Worm (Caenorhabditis elegans) whole organism, L4 larva: ENCODE results near the gene ref-2.
A peak's percentile ranks its signal among the peaks of the same experiment; 100 is the strongest.

Experiments used
- D1046.2 ChIP-seq: fragments of 200-800 bp; sonication (Bioruptor generic); IDR thresholded peaks from 2 replicates; pipeline ENCODE4 v1.3.6; 2022; ENCODE audit warnings: missing genetic modification characterization, missing compliant biosample characterization
- F44E2.7 ChIP-seq: fragments of 200-800 bp; sonication (Bioruptor generic); IDR thresholded peaks from 2 replicates; pipeline ENCODE4 v2.1.2; 2022; ENCODE audit warnings: missing genetic modification characterization, missing compliant biosample characterization
- R02D3.7 ChIP-seq: fragments of 150-350 bp; sonication (generic microtip); optimal IDR thresholded peaks from 3 replicates; lab custom pipeline; 2014; ENCODE audit warnings: missing biosample characterization, missing genetic modification characterization
- T26A8.4 ChIP-seq: fragments of 200-800 bp; sonication (Bioruptor generic); IDR thresholded peaks from 2 replicates; pipeline ENCODE4 v1.3.6; 2022; ENCODE audit warnings: missing genetic modification characterization, missing compliant biosample characterization
- aha-1 ChIP-seq: fragments of 150-350 bp; peaks from one replicate; lab custom pipeline; 2014; ENCODE audit warnings: missing biosample characterization, missing genetic modification characterization
- ceh-82 ChIP-seq: sonication (generic microtip); optimal IDR thresholded peaks from 2 replicates; lab custom pipeline; 2017; ENCODE audit warnings: missing biosample characterization, missing genetic modification characterization
- ces-1 ChIP-seq: fragments of 150-350 bp; sonication (generic microtip); optimal IDR thresholded peaks from 4 replicates; lab custom pipeline; 2014; ENCODE audit warnings: missing biosample characterization, missing genetic modification reagents, missing genetic modification characterization
- dmd-6 ChIP-seq: fragments of 200-800 bp; sonication (Bioruptor generic); IDR thresholded peaks from 2 replicates; pipeline ENCODE4 v1.3.6; 2022; ENCODE audit warnings: missing genetic modification reagents, missing genetic modification characterization, missing compliant biosample characterization
- dmd-8 ChIP-seq: fragments of 200-800 bp; sonication (Bioruptor generic); IDR thresholded peaks from 2 replicates; pipeline ENCODE4 v1.3.6; 2022; ENCODE audit warnings: missing genetic modification characterization, missing compliant biosample characterization
- dmd-9 ChIP-seq: fragments of 200-800 bp; sonication (Bioruptor generic); IDR thresholded peaks from 2 replicates; pipeline ENCODE4 v1.3.6; 2022; ENCODE audit warnings: missing genetic modification reagents, missing genetic modification characterization, missing compliant biosample characterization
- dpl-1 ChIP-seq: fragments of 150-350 bp; optimal IDR thresholded peaks from 2 replicates; lab custom pipeline; 2014; ENCODE audit warnings: missing biosample characterization, missing genetic modification reagents, missing genetic modification characterization
- dve-1 ChIP-seq: sonication (generic microtip); optimal IDR thresholded peaks from 2 replicates; lab custom pipeline; 2017; ENCODE audit warnings: antibody characterized with exemption, mild to moderate bottlenecking, missing genetic modification characterization, missing compliant biosample characterization; ENCODE audit not compliant: insufficient read depth
- fos-1 ChIP-seq: fragments of 150-350 bp; optimal IDR thresholded peaks from 2 replicates; lab custom pipeline; 2014; ENCODE audit warnings: missing biosample characterization, missing genetic modification characterization
- hmg-1.1 ChIP-seq: fragments of 200-800 bp; sonication (Bioruptor generic); IDR thresholded peaks from 2 replicates; pipeline ENCODE4 v1.3.6; 2022; ENCODE audit warnings: missing genetic modification reagents, missing genetic modification characterization, missing compliant biosample characterization
- lin-38 ChIP-seq: fragments of 200-800 bp; sonication (Bioruptor generic); IDR thresholded peaks from 2 replicates; pipeline ENCODE4 v1.3.6; 2022; ENCODE audit warnings: missing genetic modification reagents, missing genetic modification characterization, missing compliant biosample characterization
- madf-5 ChIP-seq, 2 experiments: fragments of 200-800 bp; sonication (Bioruptor generic); IDR thresholded peaks; 2 replicates each; pipeline ENCODE4 v1.3.6; 2022; ENCODE audit warnings: missing compliant biosample characterization in 2 of 2, missing genetic modification characterization in 2 of 2
- mdt-29 ChIP-seq: fragments of 200-800 bp; sonication (Bioruptor generic); IDR thresholded peaks from 2 replicates; pipeline ENCODE4 v1.3.6; 2022; ENCODE audit warnings: missing genetic modification reagents, missing genetic modification characterization, missing compliant biosample characterization
- nhr-10 ChIP-seq: fragments of 150-350 bp; optimal IDR thresholded peaks from 2 replicates; lab custom pipeline; 2014; ENCODE audit warnings: missing biosample characterization, missing genetic modification characterization
- nhr-11 ChIP-seq: fragments of 150-350 bp; optimal IDR thresholded peaks from 2 replicates; lab custom pipeline; 2014; ENCODE audit warnings: missing biosample characterization, missing genetic modification characterization
- nhr-48 ChIP-seq: sonication (generic microtip); optimal IDR thresholded peaks from 2 replicates; lab custom pipeline; 2016; ENCODE audit warnings: mild to moderate bottlenecking, missing genetic modification characterization, missing compliant biosample characterization
- nhr-76 ChIP-seq: fragments of 150-350 bp; optimal IDR thresholded peaks from 2 replicates; lab custom pipeline; 2014; ENCODE audit warnings: missing biosample characterization, missing genetic modification characterization
- pha-4 ChIP-seq, 2 experiments: fragments of 150-350 bp in 1 of 2; fragments of 200-800 bp in 1 of 2; sonication (Bioruptor generic) in 1 of 2; IDR thresholded peaks in 1 of 2; optimal IDR thresholded peaks in 1 of 2; 2 replicates each; pipeline versions ENCODE4 v1.3.6 to Lab custom; 2014 to 2022; ENCODE audit warnings: missing genetic modification characterization in 2 of 2, missing genetic modification reagents in 2 of 2, missing biosample characterization in 1 of 2, missing compliant biosample characterization in 1 of 2
- php-3 ChIP-seq: fragments of 200-800 bp; sonication (Bioruptor generic); IDR thresholded peaks from 2 replicates; pipeline ENCODE4 v1.3.6; 2022; ENCODE audit warnings: missing genetic modification reagents, missing genetic modification characterization, missing compliant biosample characterization
- pqm-1 ChIP-seq: sonication (generic microtip); optimal IDR thresholded peaks from 2 replicates; lab custom pipeline; 2017; ENCODE audit warnings: missing biosample characterization, missing genetic modification characterization
- set-16 ChIP-seq: fragments of 200-800 bp; sonication (Bioruptor generic); IDR thresholded peaks from 2 replicates; pipeline ENCODE4 v1.3.6; 2022; ENCODE audit warnings: missing genetic modification reagents, missing genetic modification characterization, missing compliant biosample characterization
- skn-1 ChIP-seq: fragments of 150-350 bp; optimal IDR thresholded peaks from 2 replicates; lab custom pipeline; 2014; ENCODE audit warnings: missing biosample characterization, missing genetic modification characterization
- snpc-4 ChIP-seq: fragments of 150-350 bp; optimal IDR thresholded peaks from 2 replicates; lab custom pipeline; 2014; ENCODE audit warnings: missing biosample characterization, missing genetic modification characterization
- tra-1 ChIP-seq: fragments of 200-800 bp; sonication (Bioruptor generic); IDR thresholded peaks from 2 replicates; pipeline ENCODE4 v1.3.6; 2022; ENCODE audit warnings: missing genetic modification reagents, missing genetic modification characterization, missing compliant biosample characterization
- unc-62 ChIP-seq, 3 experiments: fragments of 150-350 bp in 1 of 3; sonication (generic microtip); optimal IDR thresholded peaks in 2 of 3; peaks in 1 of 3; 1 replicate in 1 of 3; 2 replicates in 2 of 3; lab custom pipeline; 2014 to 2017; ENCODE audit warnings: missing biosample characterization in 3 of 3, missing genetic modification characterization in 3 of 3, missing genetic modification reagents in 3 of 3, missing genotype in 1 of 3
- zag-1 ChIP-seq: fragments of 150-350 bp; optimal IDR thresholded peaks from 2 replicates; lab custom pipeline; 2014; ENCODE audit warnings: missing biosample characterization, missing genetic modification characterization
- zfp-3 ChIP-seq: fragments of 200-800 bp; sonication (Bioruptor generic); conservative IDR thresholded peaks from 2 replicates; pipeline ENCODE4 v1.3.6; 2022; ENCODE audit warnings: missing genetic modification reagents, missing genetic modification characterization, missing compliant biosample characterization
- zip-11 ChIP-seq: fragments of 200-800 bp; sonication (Bioruptor generic); IDR thresholded peaks from 2 replicates; pipeline ENCODE4 v1.3.6; 2022; ENCODE audit warnings: missing genetic modification characterization, missing compliant biosample characterization
- ztf-11 ChIP-seq: fragments of 150-350 bp; optimal IDR thresholded peaks from 2 replicates; lab custom pipeline; 2014; ENCODE audit warnings: missing biosample characterization, missing genetic modification characterization

ref-2 gene

ce11 chrX:7727601-7728000 is 16.4 kb upstream of the ref-2 start, which contains the start of gene vit-1:
Gene vit-1, plus strand, starts transcription at chrX:7727889.
- peak; percentile 1 for TF ChIP-seq nhr-48
- no peak for TF ChIP-seq mdt-29 (GFP tag; lab: Robert Waterston, UW)
- peak; percentile 67; the same call in 1 of the 2 replicates for TF ChIP-seq tra-1
- peak; percentile 85 for TF ChIP-seq dmd-6 (GFP tag; lab: Robert Waterston, UW)
- TF ChIP-seq zip-11 (GFP tag; lab: Robert Waterston, UW) = no peak
- no peak for TF ChIP-seq ceh-82
- TF ChIP-seq, all 104 proteins: peak for 3

ce11 chrX:7733571-7733970 is 10.5 kb upstream of the ref-2 start:
- no peak for TF ChIP-seq ces-1 (GFP tag; lab: Kevin White, UChicago)
- TF ChIP-seq zfp-3 (GFP tag; lab: Robert Waterston, UW) = 0 out of 2 replicates have a peak, but pooled peaks have one; percentile 51

ce11 chrX:7736171-7736570 is 7.9 kb upstream of the ref-2 start, which contains the start of gene set-12:
Gene set-12, minus strand, starts transcription at chrX:7736271.
- TF ChIP-seq unc-62 (GFP tag; optimal IDR thresholded peaks at IDR 0.05 in 1 of 2; lab: Kevin White, UChicago) = peak in 1 of 2 experiments; percentile 17
- TF ChIP-seq unc-62 (tag; optimal IDR thresholded peaks at IDR 0.05; lab: Kevin White, UChicago) = no peak
- TF ChIP-seq F44E2.7 (GFP tag; lab: Robert Waterston, UW) = no peak

- TF ChIP-seq ztf-11 (tag; lab: Kevin White, UChicago) (no peak), skn-1 (tag; lab: Kevin White, UChicago) (no peak), dmd-9 (GFP tag; lab: Robert Waterston, UW) (no peak), pqm-1 (tag; lab: Kevin White, UChicago) (no peak), dmd-8 (no peak), dve-1 (no peak), madf-5 (GFP tag; IDR thresholded peaks at IDR 0.05; lab: Robert Waterston, UW) (no peak), zag-1 (no peak), R02D3.7 (no peak), lin-38 (GFP tag; lab: Robert Waterston, UW) (no peak), nhr-76 (tag; lab: Kevin White, UChicago) (no peak), dpl-1 (no peak), php-3 (GFP tag; lab: Robert Waterston, UW) (no peak), nhr-10 (tag; lab: Kevin White, UChicago) (no peak), T26A8.4 (GFP tag; lab: Robert Waterston, UW) (no peak), snpc-4 (tag; lab: Kevin White, UChicago) (no peak), set-16 (GFP tag; lab: Robert Waterston, UW) (no peak)
Observed at ce11 chrX:7739353-7739752, 4.7 kb upstream of the ref-2 start, which contains the start of gene K09F5.1. Gene K09F5.1, plus strand, starts transcription at chrX:7739653.

- TF ChIP-seq pha-4 (GFP tag; IDR thresholded peaks at IDR 0.05; lab: Robert Waterston, UW) = no peak
- no peak for TF ChIP-seq pha-4 (tag; optimal IDR thresholded peaks at IDR 0.05; lab: Kevin White, UChicago)
- TF ChIP-seq D1046.2 (GFP tag; lab: Robert Waterston, UW) = no peak
- TF ChIP-seq unc-62 (GFP tag; optimal IDR thresholded peaks at IDR 0.05 in 1 of 2; lab: Kevin White, UChicago) = peak in 1 of 2 experiments; percentile 4
- no peak for TF ChIP-seq unc-62 (tag; optimal IDR thresholded peaks at IDR 0.05; lab: Kevin White, UChicago)
- TF ChIP-seq fos-1 (tag; lab: Kevin White, UChicago) = no peak
- TF ChIP-seq hmg-1.1 (GFP tag; lab: Robert Waterston, UW) = no peak
- no peak for TF ChIP-seq aha-1 (tag; lab: Kevin White, UChicago)
- no peak for TF ChIP-seq nhr-11 (tag; lab: Kevin White, UChicago)
Observed at ce11 chrX:7745386-7745785, 1.3 kb downstream of the ref-2 start.
